Worm (Caenorhabditis elegans) whole organism, L4 larva: ENCODE data around the gene atn-1.

Experiments
- D1046.2 ChIP-seq: fragments of 200-800 bp; sonication (Bioruptor generic); IDR thresholded peaks from 2 replicates; pipeline ENCODE4 v1.3.6; 2022; ENCODE audit warnings: missing genetic modification characterization, missing compliant biosample characterization
- T20F7.1 ChIP-seq: fragments of 200-800 bp; sonication (Bioruptor generic); optimal IDR thresholded peaks from 2 replicates; lab custom pipeline; 2018; ENCODE audit warnings: mild to moderate bottlenecking, missing genetic modification characterization, missing compliant biosample characterization
- Y48G9A.11 ChIP-seq: fragments of 200-800 bp; sonication (Bioruptor generic); IDR thresholded peaks from 2 replicates; pipeline ENCODE4 v1.3.6; 2022; ENCODE audit warnings: missing genetic modification reagents, missing genetic modification characterization, missing compliant biosample characterization
- aha-1 ChIP-seq: fragments of 150-350 bp; peaks from one replicate; lab custom pipeline; 2014; ENCODE audit warnings: missing biosample characterization, missing genetic modification characterization
- ama-1 ChIP-seq: fragments of 150-350 bp; optimal IDR thresholded peaks from 2 replicates; lab custom pipeline; 2014; ENCODE audit warnings: inconsistent platforms, mixed read lengths
- ceh-82 ChIP-seq: sonication (generic microtip); optimal IDR thresholded peaks from 2 replicates; lab custom pipeline; 2017; ENCODE audit warnings: missing biosample characterization, missing genetic modification characterization
- ces-1 ChIP-seq: fragments of 150-350 bp; sonication (generic microtip); optimal IDR thresholded peaks from 4 replicates; lab custom pipeline; 2014; ENCODE audit warnings: missing biosample characterization, missing genetic modification reagents, missing genetic modification characterization
- daf-16 ChIP-seq, 3 experiments: sonication (generic microtip); optimal IDR thresholded peaks; 2 replicates each; lab custom pipeline; 2016 to 2017; ENCODE audit warnings: missing genetic modification characterization in 3 of 3, missing genetic modification reagents in 3 of 3, mild to moderate bottlenecking in 2 of 3, missing compliant biosample characterization in 2 of 3, missing biosample characterization in 1 of 3, moderate library complexity in 1 of 3
- dmd-6 ChIP-seq: fragments of 200-800 bp; sonication (Bioruptor generic); IDR thresholded peaks from 2 replicates; pipeline ENCODE4 v1.3.6; 2022; ENCODE audit warnings: missing genetic modification reagents, missing genetic modification characterization, missing compliant biosample characterization
- hif-1 ChIP-seq, 2 experiments: sonication (generic microtip); optimal IDR thresholded peaks; 2 replicates each; lab custom pipeline; 2016 to 2017; ENCODE audit warnings: missing compliant biosample characterization in 2 of 2, missing genetic modification characterization in 2 of 2, missing genetic modification reagents in 2 of 2, missing genotype in 2 of 2, mild to moderate bottlenecking in 1 of 2
- hlh-11 ChIP-seq: fragments of 200-800 bp; sonication (Bioruptor generic); optimal IDR thresholded peaks from 2 replicates; lab custom pipeline; 2018; ENCODE audit warnings: mild to moderate bottlenecking, missing genetic modification characterization, missing compliant biosample characterization
- lsy-2 ChIP-seq, 2 experiments: fragments of 150-350 bp in 1 of 2; sonication (generic microtip) in 1 of 2; optimal IDR thresholded peaks; 2 replicates each; lab custom pipeline; 2014 to 2017; ENCODE audit warnings: missing biosample characterization in 2 of 2, missing genetic modification characterization in 2 of 2
- mep-1 ChIP-seq: fragments of 150-350 bp; sonication (generic microtip); optimal IDR thresholded peaks from 3 replicates; lab custom pipeline; 2014; ENCODE audit warnings: missing biosample characterization, missing genetic modification characterization
- nhr-25 ChIP-seq: sonication (generic microtip); optimal IDR thresholded peaks from 2 replicates; lab custom pipeline; 2017; ENCODE audit warnings: missing genetic modification characterization, mild to moderate bottlenecking, missing compliant biosample characterization, antibody characterized with exemption, moderate library complexity, borderline replicate concordance; ENCODE audit not compliant: insufficient read depth
- nhr-48 ChIP-seq: sonication (generic microtip); optimal IDR thresholded peaks from 2 replicates; lab custom pipeline; 2016; ENCODE audit warnings: mild to moderate bottlenecking, missing genetic modification characterization, missing compliant biosample characterization
- snpc-4 ChIP-seq: fragments of 150-350 bp; optimal IDR thresholded peaks from 2 replicates; lab custom pipeline; 2014; ENCODE audit warnings: missing biosample characterization, missing genetic modification characterization
- tag-97 ChIP-seq: fragments of 200-800 bp; sonication (Bioruptor generic); IDR thresholded peaks from 2 replicates; pipeline ENCODE4 v1.3.6; 2022; ENCODE audit warnings: missing genetic modification characterization, missing compliant biosample characterization
- unc-62 ChIP-seq, 3 experiments: fragments of 150-350 bp in 1 of 3; sonication (generic microtip); optimal IDR thresholded peaks in 2 of 3; peaks in 1 of 3; 1 replicate in 1 of 3; 2 replicates in 2 of 3; lab custom pipeline; 2014 to 2017; ENCODE audit warnings: missing biosample characterization in 3 of 3, missing genetic modification characterization in 3 of 3, missing genetic modification reagents in 3 of 3, missing genotype in 1 of 3
- zag-1 ChIP-seq: fragments of 150-350 bp; optimal IDR thresholded peaks from 2 replicates; lab custom pipeline; 2014; ENCODE audit warnings: missing biosample characterization, missing genetic modification characterization
- zfp-3 ChIP-seq: fragments of 200-800 bp; sonication (Bioruptor generic); conservative IDR thresholded peaks from 2 replicates; pipeline ENCODE4 v1.3.6; 2022; ENCODE audit warnings: missing genetic modification reagents, missing genetic modification characterization, missing compliant biosample characterization

atn-1 gene

ce11 chrV:12532369-12532768 is 54.2 kb downstream of the atn-1 start (continued):
- no peak for TF ChIP-seq daf-16 (GFP tag; optimal IDR thresholded peaks at IDR 0.05; lab: Kevin White, UChicago)
- peak; percentile 54 for TF ChIP-seq daf-16 (tag; optimal IDR thresholded peaks at IDR 0.05; lab: Kevin White, UChicago)
- TF ChIP-seq aha-1 (tag; lab: Kevin White, UChicago) = peak; percentile 75
- TF ChIP-seq ama-1 (lab: Kevin White, UChicago) = no peak
- TF ChIP-seq, all 104 proteins: peak for 7

DNA sequence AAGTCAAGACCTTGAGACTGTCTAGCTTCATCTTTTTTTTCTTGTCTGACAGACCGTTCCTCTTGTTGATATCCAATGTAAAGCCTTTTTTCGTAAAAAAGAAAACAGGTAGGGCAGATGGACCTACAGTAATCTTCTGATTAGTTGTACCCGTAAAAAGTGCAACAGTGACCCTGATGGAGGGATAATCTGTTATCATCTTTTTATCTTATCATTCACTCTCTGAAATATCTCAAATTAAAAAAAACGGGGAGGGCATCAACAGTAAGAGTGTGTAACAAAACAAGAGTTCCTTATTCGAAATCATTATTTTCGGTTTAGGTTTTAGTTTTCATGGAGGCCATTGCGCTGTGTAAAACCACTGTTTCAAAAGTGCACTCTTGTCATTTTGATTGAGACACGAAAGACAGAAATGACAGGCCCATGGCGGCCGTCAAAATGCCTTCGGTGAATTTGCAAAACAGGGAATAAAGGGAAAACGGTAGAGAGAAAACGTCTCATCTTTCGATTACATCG is 55.5 kb downstream of the atn-1 start:
- TF ChIP-seq ceh-82 (tag; lab: Kevin White, UChicago) (no peak), hlh-11 (peak; percentile 56), nhr-25 (tag; lab: Kevin White, UChicago) (peak; percentile 72), zfp-3 (GFP tag; lab: Robert Waterston, UW) (no peak), zag-1 (tag; lab: Kevin White, UChicago) (no peak), D1046.2 (GFP tag; lab: Robert Waterston, UW) (no peak), snpc-4 (tag; lab: Kevin White, UChicago) (no peak), lsy-2 (tag; optimal IDR thresholded peaks at IDR 0.05; lab: Kevin White, UChicago) (peak in 1 of 2 experiments; percentile 46), dmd-6 (peak; percentile 49; the same call in 1 of the 2 replicates), T20F7.1 (GFP tag; lab: Kevin White, UChicago) (no peak), Y48G9A.11 (GFP tag; lab: Robert Waterston, UW) (no peak), tag-97 (GFP tag; lab: Robert Waterston, UW) (no peak), hif-1 (tag; optimal IDR thresholded peaks at IDR 0.05; lab: Kevin White, UChicago) (no peak), unc-62 (GFP tag; optimal IDR thresholded peaks at IDR 0.05 in 1 of 2; lab: Kevin White, UChicago) (peak in 1 of 2 experiments; percentile 98), unc-62 (tag; optimal IDR thresholded peaks at IDR 0.05; lab: Kevin White, UChicago) (no peak), mep-1 (tag; lab: Kevin White, UChicago) (peak; percentile 3), nhr-48 (tag; lab: Kevin White, UChicago) (peak; percentile 68), ces-1 (GFP tag; lab: Kevin White, UChicago) (no peak)
- TF ChIP-seq, all 104 proteins: peak for 7
